Worm (Caenorhabditis elegans): Measurements from ENCODE around the gene F35E8.1.

DNA sequence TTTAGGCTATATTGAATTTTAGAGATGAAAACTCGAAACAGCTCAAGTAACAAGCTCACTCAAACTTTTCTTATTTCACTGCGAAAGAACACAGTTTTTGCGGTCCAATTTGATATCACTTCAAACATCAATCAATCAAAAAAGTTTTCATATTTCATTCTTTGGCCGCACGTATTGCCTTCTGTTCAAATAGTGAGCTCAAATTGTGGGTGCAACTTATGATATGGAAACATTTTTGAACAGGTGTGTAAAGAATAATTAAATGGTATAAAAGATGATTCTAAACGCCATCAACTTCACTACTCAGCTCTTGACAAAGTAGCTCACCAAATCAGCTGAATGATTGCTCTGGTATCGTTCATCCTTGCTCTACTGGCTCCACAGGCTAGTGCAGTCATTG is 5.7 kb downstream of the F35E8.1 start, which contains the start of gene T06C12.14:
- TF ChIP-seq ceh-19 (GFP tag; optimal IDR thresholded peaks at IDR 0.05) (no peak), ama-1 (optimal IDR thresholded peaks at IDR 0.05) (no peak), tbx-2 (tag; optimal IDR thresholded peaks at IDR 0.05) (no peak), elt-2 (tag; optimal IDR thresholded peaks at IDR 0.05) (no peak), odd-2 (tag; optimal IDR thresholded peaks at IDR 0.05) (no peak), ets-4 (tag; optimal IDR thresholded peaks at IDR 0.05) (no peak), hlh-30 (tag; optimal IDR thresholded peaks at IDR 0.05; ENCODE audit: insufficient read depth) (no peak), fkh-10 (GFP tag; optimal IDR thresholded peaks at IDR 0.05) (no peak), ceh-22 (tag; optimal IDR thresholded peaks at IDR 0.05) (no peak), pha-4 (tag; optimal IDR thresholded peaks at IDR 0.05) (no peak), ceh-2 (tag; optimal IDR thresholded peaks at IDR 0.05) (no peak), F13H6.1 (tag; optimal IDR thresholded peaks at IDR 0.05) (no peak), dve-1 (tag; optimal IDR thresholded peaks at IDR 0.05) (no peak)
